Worm (Caenorhabditis elegans): ENCODE measurements around the gene C16B8.4.
A peak's percentile ranks its signal among the peaks of the same experiment; 100 is the strongest.

Gene C16B8.4

ce11 chrX:3973534-3973933, at the start of gene C16B8.4:
Gene C16B8.4, minus strand, starts transcription at chrX:3973634.
- TF ChIP-seq lin-15B (tag; optimal IDR thresholded peaks at IDR 0.05) (no peak), mml-1 (tag; optimal IDR thresholded peaks at IDR 0.05) (no peak), unc-62 (GFP tag; optimal IDR thresholded peaks at IDR 0.05) (no peak), ZK546.5 (tag; optimal IDR thresholded peaks at IDR 0.05) (no peak), egl-5 (tag; optimal IDR thresholded peaks at IDR 0.05) (no peak), ceh-16 (tag; optimal IDR thresholded peaks at IDR 0.05) (no peak), daf-12 (tag; optimal IDR thresholded peaks at IDR 0.05) (no peak), nhr-77 (tag; optimal IDR thresholded peaks at IDR 0.05) (no peak), ama-1 (optimal IDR thresholded peaks at IDR 0.05) (no peak), nhr-43 (tag; optimal IDR thresholded peaks at IDR 0.05; ENCODE audit: poor library complexity, severe bottlenecking) (no peak), eor-1 (tag; optimal IDR thresholded peaks at IDR 0.05) (no peak), lin-39 (tag; optimal IDR thresholded peaks at IDR 0.05) (no peak), ceh-28 (tag; optimal IDR thresholded peaks at IDR 0.05) (no peak), skn-1 (tag; optimal IDR thresholded peaks at IDR 0.05) (no peak), snpc-4 (tag; optimal IDR thresholded peaks at IDR 0.05) (no peak), ztf-11 (tag; optimal IDR thresholded peaks at IDR 0.05) (no peak)

ce11 chrX:4021967-4022366, 48.5 kb upstream of the C16B8.4 start, which contains the start of gene acr-10:
Gene acr-10, plus strand, starts transcription at chrX:4022267.
- TF ChIP-seq ama-1 (optimal IDR thresholded peaks at IDR 0.05) (no peak), egl-5 (tag; optimal IDR thresholded peaks at IDR 0.05) (no peak), pqm-1 (tag; optimal IDR thresholded peaks at IDR 0.05) (no peak), skn-1 (tag; optimal IDR thresholded peaks at IDR 0.05) (no peak), mdl-1 (tag; optimal IDR thresholded peaks at IDR 0.05) (no peak), ztf-4 (tag; optimal IDR thresholded peaks at IDR 0.05) (no peak), aly-2 (tag; optimal IDR thresholded peaks at IDR 0.05) (no peak), nhr-237 (tag; optimal IDR thresholded peaks at IDR 0.05) (no peak), hmg-11 (tag; optimal IDR thresholded peaks at IDR 0.05) (no peak), fkh-2 (tag; optimal IDR thresholded peaks at IDR 0.05) (no peak), fkh-10 (GFP tag; optimal IDR thresholded peaks at IDR 0.05) (no peak), eor-1 (tag; optimal IDR thresholded peaks at IDR 0.05) (no peak), daf-12 (tag; optimal IDR thresholded peaks at IDR 0.05) (no peak), ceh-28 (tag; optimal IDR thresholded peaks at IDR 0.05) (no peak), nhr-28 (tag; optimal IDR thresholded peaks at IDR 0.05) (no peak), fos-1 (tag; optimal IDR thresholded peaks at IDR 0.05) (no peak), jun-1 (tag; optimal IDR thresholded peaks at IDR 0.05) (no peak)

ce11 chrX:4018566-4019182, 45.2 kb upstream of the C16B8.4 start:
- no peak for TF ChIP-seq lsy-12 (tag; optimal IDR thresholded peaks at IDR 0.05)
- no peak for TF ChIP-seq ceh-9 (tag; optimal IDR thresholded peaks at IDR 0.05)
- no peak for TF ChIP-seq nhr-12 (tag; optimal IDR thresholded peaks at IDR 0.05)
- TF ChIP-seq skn-1 (tag; optimal IDR thresholded peaks at IDR 0.05), result peak; percentile 13
- TF ChIP-seq ZK546.5 (tag; optimal IDR thresholded peaks at IDR 0.05), result no peak
- TF ChIP-seq ztf-4 (tag; optimal IDR thresholded peaks at IDR 0.05), result peak; percentile 37
- TF ChIP-seq pha-4 (tag; optimal IDR thresholded peaks at IDR 0.05), result peak; percentile 46
- TF ChIP-seq fos-1 (tag; optimal IDR thresholded peaks at IDR 0.05), result no peak
- peak; percentile 75 for TF ChIP-seq pqm-1 (tag; optimal IDR thresholded peaks at IDR 0.05)
- peak; percentile 1 for TF ChIP-seq nfya-1 (tag; optimal IDR thresholded peaks at IDR 0.05; ENCODE audit: insufficient read depth)
- no peak for TF ChIP-seq lin-15B (tag; optimal IDR thresholded peaks at IDR 0.05)
- TF ChIP-seq elt-2 (tag; optimal IDR thresholded peaks at IDR 0.05), result peak; percentile 89
- no peak for TF ChIP-seq nhr-43 (tag; optimal IDR thresholded peaks at IDR 0.05; ENCODE audit: poor library complexity, severe bottlenecking)
- no peak for TF ChIP-seq mdl-1 (tag; optimal IDR thresholded peaks at IDR 0.05)

- TF ChIP-seq nhr-28 (tag; optimal IDR thresholded peaks at IDR 0.05) (no peak), fos-1 (tag; optimal IDR thresholded peaks at IDR 0.05) (no peak), ama-1 (optimal IDR thresholded peaks at IDR 0.05) (no peak), mml-1 (tag; optimal IDR thresholded peaks at IDR 0.05) (no peak), ceh-82 (tag; optimal IDR thresholded peaks at IDR 0.05) (no peak), nhr-25 (tag; optimal IDR thresholded peaks at IDR 0.05) (no peak), mdl-1 (tag; optimal IDR thresholded peaks at IDR 0.05) (no peak), egl-27 (tag; optimal IDR thresholded peaks at IDR 0.05) (no peak), pha-4 (tag; optimal IDR thresholded peaks at IDR 0.05) (no peak), lin-39 (tag; optimal IDR thresholded peaks at IDR 0.05) (peak; percentile 19), hmg-11 (tag; optimal IDR thresholded peaks at IDR 0.05) (peak; percentile 26), tbx-2 (tag; optimal IDR thresholded peaks at IDR 0.05) (no peak), lsy-12 (tag; optimal IDR thresholded peaks at IDR 0.05) (no peak), pqm-1 (tag; optimal IDR thresholded peaks at IDR 0.05) (peak; percentile 20), elt-2 (tag; optimal IDR thresholded peaks at IDR 0.05) (peak; percentile 17), nhr-11 (tag; optimal IDR thresholded peaks at IDR 0.05) (no peak), ceh-9 (tag; optimal IDR thresholded peaks at IDR 0.05) (no peak), nhr-237 (tag; optimal IDR thresholded peaks at IDR 0.05) (no peak)
Observed at ce11 chrX:4017576-4018309, 44.3 kb upstream of the C16B8.4 start.
